Fruit fly (Drosophila melanogaster) whole organism, embryonic: Measurements from ENCODE around the gene CG32192.

ENCODE experiments used
- ATbp ChIP-seq: fragments of 200-800 bp; sonication (Bioruptor generic); optimal IDR thresholded peaks from 2 replicates; lab custom pipeline; 2017; ENCODE audit warnings: missing biosample characterization, mild to moderate bottlenecking, missing genetic modification characterization, missing genetic modification reagents
- Aef1 ChIP-seq: fragments of 200-800 bp; sonication (Bioruptor generic); IDR thresholded peaks from 3 replicates; pipeline ENCODE4 v1.3.6; 2022; ENCODE audit warnings: missing biosample characterization, missing genetic modification characterization
- Antp ChIP-seq: fragments of 200-800 bp; sonication (Bioruptor generic); optimal IDR thresholded peaks from 3 replicates; lab custom pipeline; 2016; ENCODE audit warnings: missing biosample characterization, missing genetic modification characterization
- Awh ChIP-seq: fragments of 200-800 bp; sonication (Bioruptor generic); IDR thresholded peaks from 2 replicates; pipeline ENCODE4, ENCODE4 v1.3.6; 2022; ENCODE audit warnings: missing biosample characterization, missing genetic modification characterization
- B-H1 ChIP-seq: fragments of 200-800 bp; sonication (Bioruptor generic); IDR thresholded peaks from 3 replicates; pipeline ENCODE4 v1.3.6; 2022; ENCODE audit warnings: missing biosample characterization, missing genetic modification characterization
- CG10209 ChIP-seq: fragments of 200-800 bp; sonication (Bioruptor generic); optimal IDR thresholded peaks from 3 replicates; lab custom pipeline; 2017; ENCODE audit warnings: missing biosample characterization, mild to moderate bottlenecking, missing genetic modification characterization, missing genetic modification reagents
- CG11695 ChIP-seq: fragments of 200-800 bp; sonication (Bioruptor generic); IDR thresholded peaks from 3 replicates; pipeline ENCODE4 v1.3.6; 2022; ENCODE audit warnings: missing biosample characterization, missing genetic modification characterization
- CG12659 ChIP-seq: fragments of 200-800 bp; sonication (Bioruptor generic); optimal IDR thresholded peaks from 3 replicates; lab custom pipeline; 2017; ENCODE audit warnings: mild to moderate bottlenecking, missing biosample characterization, missing genetic modification reagents, missing genetic modification characterization
- CG14050 ChIP-seq: fragments of 200-800 bp; sonication (Bioruptor generic); IDR thresholded peaks from 3 replicates; pipeline ENCODE4 v1.3.6; 2022; ENCODE audit warnings: missing biosample characterization, missing genetic modification characterization
- CG17385 ChIP-seq: fragments of 200-800 bp; sonication (Bioruptor generic); optimal IDR thresholded peaks from 3 replicates; lab custom pipeline; 2018; ENCODE audit warnings: missing biosample characterization, mild to moderate bottlenecking, missing genetic modification characterization
- CG17829 ChIP-seq: fragments of 200-800 bp; optimal IDR thresholded peaks from 2 replicates; lab custom pipeline; 2019; ENCODE audit warnings: missing biosample characterization, mild to moderate bottlenecking, missing genetic modification characterization, moderate library complexity
- CG2712 ChIP-seq: fragments of 200-800 bp; optimal IDR thresholded peaks from 3 replicates; lab custom pipeline; 2019; ENCODE audit warnings: missing biosample characterization, mild to moderate bottlenecking, missing genetic modification characterization, moderate library complexity
- CG31441 ChIP-seq: fragments of 200-800 bp; sonication (Bioruptor generic); IDR thresholded peaks from 2 replicates; pipeline ENCODE4 v1.3.6; 2022; ENCODE audit warnings: missing biosample characterization, missing genetic modification characterization
- CG34422 ChIP-seq: fragments of 200-800 bp; sonication (Bioruptor generic); IDR thresholded peaks from 3 replicates; pipeline ENCODE4 v1.3.6; 2022; ENCODE audit warnings: missing biosample characterization, missing genetic modification characterization
- CG43689 ChIP-seq: fragments of 200-800 bp; sonication (Bioruptor generic); IDR thresholded peaks from 2 replicates; pipeline ENCODE4 v1.3.6; 2022; ENCODE audit warnings: missing biosample characterization, missing genetic modification characterization
- CG4820 ChIP-seq: fragments of 200-800 bp; sonication (Bioruptor generic); optimal IDR thresholded peaks from 3 replicates; lab custom pipeline; 2016; ENCODE audit warnings: missing biosample characterization, missing genetic modification characterization
- CG4854 ChIP-seq: fragments of 200-800 bp; sonication (Bioruptor generic); optimal IDR thresholded peaks from 2 replicates; lab custom pipeline; 2016; ENCODE audit warnings: missing biosample characterization, missing genetic modification characterization, inconsistent platforms
- CG6272 ChIP-seq: fragments of 200-800 bp; sonication (Bioruptor generic); IDR thresholded peaks from 2 replicates; pipeline ENCODE4 v1.3.6; 2022; ENCODE audit warnings: missing biosample characterization, missing genetic modification characterization
- CG7271 ChIP-seq: fragments of 200-800 bp; sonication (Bioruptor generic); optimal IDR thresholded peaks from 2 replicates; lab custom pipeline; 2018; ENCODE audit warnings: missing biosample characterization, mild to moderate bottlenecking, missing genetic modification characterization, moderate library complexity
- CG7745 ChIP-seq: fragments of 200-800 bp; sonication (Bioruptor generic); optimal IDR thresholded peaks from 2 replicates; lab custom pipeline; 2018; ENCODE audit warnings: missing biosample characterization, mild to moderate bottlenecking, missing genetic modification characterization, moderate library complexity
- CG7839 ChIP-seq: fragments of 200-800 bp; sonication (Bioruptor generic); optimal IDR thresholded peaks from 3 replicates; lab custom pipeline; 2018; ENCODE audit warnings: missing biosample characterization, mild to moderate bottlenecking, missing genetic modification characterization, moderate library complexity
- CG7928 ChIP-seq: fragments of 200-800 bp; sonication (Bioruptor generic); optimal IDR thresholded peaks from 2 replicates; lab custom pipeline; 2017; ENCODE audit warnings: missing biosample characterization, mild to moderate bottlenecking, missing genetic modification characterization
- CG8359 ChIP-seq: fragments of 200-800 bp; sonication (Bioruptor generic); optimal IDR thresholded peaks from 2 replicates; lab custom pipeline; 2017; ENCODE audit warnings: missing biosample characterization, mild to moderate bottlenecking, missing genetic modification characterization, borderline replicate concordance
- CG9797 ChIP-seq: fragments of 200-800 bp; sonication (Bioruptor generic); optimal IDR thresholded peaks from 3 replicates; lab custom pipeline; 2018; ENCODE audit warnings: missing biosample characterization, mild to moderate bottlenecking, missing genetic modification characterization
- Dfd ChIP-seq, 2 experiments: fragments of >200 bp; optimal IDR thresholded peaks; 2 replicates each; lab custom pipeline; 2017; ENCODE audit warnings: missing biosample characterization in 2 of 2, missing genetic modification characterization in 2 of 2
- Dref ChIP-seq: fragments of 200-800 bp; sonication (Bioruptor generic); IDR thresholded peaks from 2 replicates; pipeline ENCODE4 v1.3.6; 2022; ENCODE audit warnings: missing biosample characterization, missing genetic modification characterization
- HLH54F ChIP-seq: fragments of 200-800 bp; sonication (Bioruptor generic); optimal IDR thresholded peaks from 3 replicates; lab custom pipeline; 2016; ENCODE audit warnings: missing biosample characterization, missing genetic modification characterization
- Hr78 ChIP-seq, 2 experiments: fragments of 200-800 bp in 1 of 2; fragments of >200 bp in 1 of 2; sonication (Bioruptor generic) in 1 of 2; optimal IDR thresholded peaks; 2 replicates each; lab custom pipeline; 2017 to 2019; ENCODE audit warnings: missing biosample characterization in 2 of 2, missing genetic modification characterization in 2 of 2, mild to moderate bottlenecking in 1 of 2, moderate library complexity in 1 of 2
- Jarid2 ChIP-seq: fragments of 200-800 bp; sonication (Bioruptor generic); optimal IDR thresholded peaks from 3 replicates; lab custom pipeline; 2017; ENCODE audit warnings: mild to moderate bottlenecking, missing biosample characterization, missing genetic modification reagents, missing genetic modification characterization
- Oaz ChIP-seq: fragments of 200-800 bp; sonication (Bioruptor generic); IDR thresholded peaks from 2 replicates; pipeline ENCODE4 v1.3.6; 2022; ENCODE audit warnings: missing biosample characterization, missing genetic modification characterization
- Oli ChIP-seq: fragments of 200-800 bp; sonication (Bioruptor generic); optimal IDR thresholded peaks from 2 replicates; lab custom pipeline; 2018; ENCODE audit warnings: missing biosample characterization, mild to moderate bottlenecking, missing genetic modification characterization, moderate library complexity
- Sox100B ChIP-seq: fragments of 200-800 bp; sonication (Bioruptor generic); optimal IDR thresholded peaks from 3 replicates; lab custom pipeline; 2018; ENCODE audit warnings: missing biosample characterization, mild to moderate bottlenecking, missing genetic modification characterization
- Spps ChIP-seq: fragments of 200-800 bp; sonication (Bioruptor generic); optimal IDR thresholded peaks from 2 replicates; lab custom pipeline; 2018; ENCODE audit warnings: missing biosample characterization, mild to moderate bottlenecking, missing genetic modification characterization
- al ChIP-seq: fragments of 200-800 bp; sonication (Bioruptor generic); IDR thresholded peaks from 2 replicates; pipeline ENCODE4 v1.3.6; 2022; ENCODE audit warnings: missing biosample characterization, missing genetic modification characterization
- bowl ChIP-seq: fragments of 200-800 bp; sonication (Bioruptor generic); IDR thresholded peaks from 2 replicates; pipeline ENCODE4 v1.3.6; 2022; ENCODE audit warnings: missing biosample characterization, missing genetic modification characterization
- btn ChIP-seq: fragments of 200-800 bp; sonication (Bioruptor generic); optimal IDR thresholded peaks from 2 replicates; lab custom pipeline; 2016; ENCODE audit warnings: missing biosample characterization, missing genetic modification characterization
- corto ChIP-seq: fragments of 200-800 bp; sonication (Bioruptor generic); optimal IDR thresholded peaks from 2 replicates; lab custom pipeline; 2016; ENCODE audit warnings: missing biosample characterization, mild to moderate bottlenecking, missing genetic modification characterization, moderate library complexity
- danr ChIP-seq: fragments of 200-800 bp; sonication (Bioruptor generic); IDR thresholded peaks from 2 replicates; pipeline ENCODE4 v1.3.6; 2022; ENCODE audit warnings: missing biosample characterization, missing genetic modification characterization
- dpn ChIP-seq, 2 experiments: fragments of 200-800 bp; sonication (Bioruptor generic); optimal IDR thresholded peaks; 3 replicates each; lab custom pipeline; 2016; ENCODE audit warnings: missing biosample characterization in 2 of 2, missing genetic modification characterization in 2 of 2
- gsb ChIP-seq: fragments of 200-800 bp; sonication (Bioruptor generic); IDR thresholded peaks from 2 replicates; pipeline ENCODE4 v1.3.6; 2022; ENCODE audit warnings: missing biosample characterization, missing genetic modification characterization
- hth ChIP-seq: fragments of >200 bp; optimal IDR thresholded peaks from 2 replicates; lab custom pipeline; 2017; ENCODE audit warnings: inconsistent platforms
- jigr1 ChIP-seq: fragments of 200-800 bp; sonication (Bioruptor generic); IDR thresholded peaks from 3 replicates; pipeline ENCODE4 v1.3.6; 2022; ENCODE audit warnings: missing biosample characterization, missing genetic modification characterization
- lmd ChIP-seq: fragments of 200-800 bp; sonication (Bioruptor generic); IDR thresholded peaks from 2 replicates; pipeline ENCODE4 v1.3.6; 2022; ENCODE audit warnings: missing biosample characterization, missing genetic modification characterization
- otp ChIP-seq: fragments of 200-800 bp; sonication (Bioruptor generic); IDR thresholded peaks from 3 replicates; pipeline ENCODE4, ENCODE4 v1.3.6; 2022; ENCODE audit warnings: missing biosample characterization, missing genetic modification characterization
- prd ChIP-seq, 3 experiments: fragments of >200 bp in 2 of 3; fragments of 200-800 bp in 1 of 3; sonication (Bioruptor generic) in 1 of 3; optimal IDR thresholded peaks in 2 of 3; IDR thresholded peaks in 1 of 3; 2 replicates in 2 of 3; 3 replicates in 1 of 3; pipeline versions ENCODE4 v1.3.6 to Lab custom; 2017 to 2022; ENCODE audit warnings: missing biosample characterization in 1 of 3, missing genetic modification characterization in 1 of 3
- repo ChIP-seq: fragments of 200-800 bp; sonication (Bioruptor generic); optimal IDR thresholded peaks from 2 replicates; lab custom pipeline; 2016; ENCODE audit warnings: missing biosample characterization, missing genetic modification characterization
- salm ChIP-seq: fragments of 200-800 bp; sonication (Bioruptor generic); optimal IDR thresholded peaks from 2 replicates; lab custom pipeline; 2018; ENCODE audit warnings: missing biosample characterization, mild to moderate bottlenecking, missing genetic modification characterization
- sens ChIP-seq: fragments of 200-800 bp; sonication (Bioruptor generic); peaks from one replicate; lab custom pipeline; 2016; ENCODE audit warnings: missing biosample characterization, missing genetic modification characterization
- tna ChIP-seq: fragments of 200-800 bp; sonication (Bioruptor generic); IDR thresholded peaks from 2 replicates; pipeline ENCODE4 v1.3.6; 2022; ENCODE audit warnings: missing biosample characterization, missing genetic modification characterization; ENCODE audit not compliant: partially characterized antibody
- vvl ChIP-seq: fragments of 200-800 bp; sonication (Bioruptor generic); IDR thresholded peaks from 2 replicates; pipeline ENCODE4 v1.3.6; 2022; ENCODE audit warnings: missing biosample characterization, missing genetic modification characterization
- zen ChIP-seq: fragments of 200-800 bp; sonication (Bioruptor generic); optimal IDR thresholded peaks from 3 replicates; lab custom pipeline; 2018; ENCODE audit warnings: missing biosample characterization, mild to moderate bottlenecking, missing genetic modification characterization, moderate library complexity

Gene CG32192

dm6 chr3L:18062959-18063510, 22.9 kb downstream of the CG32192 start (continued):
- no peak for TF ChIP-seq hth
- no peak for TF ChIP-seq CG43689 (GFP tag; lab: Robert Waterston, UW)
- no peak for TF ChIP-seq CG10209 (GFP tag; lab: Kevin White, UChicago)
- TF ChIP-seq danr (GFP tag; lab: Robert Waterston, UW) = no peak
- peak in 1 of 2 experiments; percentile 4 for TF ChIP-seq Hr78 (GFP tag; optimal IDR thresholded peaks at IDR 0.05; lab: Kevin White, UChicago)
- TF ChIP-seq btn (GFP tag; lab: Kevin White, UChicago) = no peak
- TF ChIP-seq vvl = no peak; the same call in 1 of the 2 replicates
- TF ChIP-seq Spps (tag; lab: Kevin White, UChicago) = peak; percentile 58
- peak; percentile 47; the same call in 2 of the 3 replicates for TF ChIP-seq CG11695 (GFP tag; lab: Robert Waterston, UW)
- peak; percentile 65 for TF ChIP-seq sens (GFP tag; lab: Kevin White, UChicago)
- peak in 1 of 2 experiments; percentile 17 for TF ChIP-seq dpn (GFP tag; optimal IDR thresholded peaks at IDR 0.05; lab: Kevin White, UChicago)
- no peak for TF ChIP-seq CG4820 (GFP tag; lab: Kevin White, UChicago)
- no peak for TF ChIP-seq prd (optimal IDR thresholded peaks at IDR 0.05; lab: Kevin White, UChicago)
- no peak; the same call in 2 of the 3 replicates for TF ChIP-seq prd (GFP tag; IDR thresholded peaks at IDR 0.05; lab: Robert Waterston, UW)
- TF ChIP-seq CG7271 (tag; lab: Kevin White, UChicago) = no peak
- TF ChIP-seq CG7839 (tag; lab: Kevin White, UChicago) = peak; percentile 50
- no peak for TF ChIP-seq gsb (GFP tag; lab: Robert Waterston, UW)
- TF ChIP-seq Oli (tag; lab: Kevin White, UChicago) = peak; percentile 32
- no peak for TF ChIP-seq Awh
- TF ChIP-seq repo (GFP tag; lab: Kevin White, UChicago) = no peak
- TF ChIP-seq salm (tag; lab: Kevin White, UChicago) = no peak
- no peak for TF ChIP-seq Dfd (GFP tag; optimal IDR thresholded peaks at IDR 0.05; lab: Kevin White, UChicago)
- TF ChIP-seq Aef1 (GFP tag; lab: Robert Waterston, UW) = no peak
- peak; percentile 28 for TF ChIP-seq Sox100B (GFP tag; lab: Kevin White, UChicago)
- TF ChIP-seq HLH54F = no peak
- TF ChIP-seq CG12659 (GFP tag; lab: Kevin White, UChicago) = no peak
- no peak; the same call in 1 of the 2 replicates for TF ChIP-seq lmd (GFP tag; lab: Robert Waterston, UW)
- no peak for TF ChIP-seq CG7928
- TF ChIP-seq Oaz (GFP tag; lab: Robert Waterston, UW) = no peak
- TF ChIP-seq Dref = no peak
- TF ChIP-seq CG4854 = no peak
- TF ChIP-seq ATbp (GFP tag; lab: Kevin White, UChicago) = no peak
- peak; percentile 55; the same call in 1 of the 2 replicates for TF ChIP-seq CG31441
- TF ChIP-seq CG34422 (GFP tag; lab: Robert Waterston, UW) = no peak
- TF ChIP-seq CG7745 (tag; lab: Kevin White, UChicago) = no peak
- no peak for TF ChIP-seq CG9797 (GFP tag; lab: Kevin White, UChicago)
- TF ChIP-seq al = no peak
- no peak for TF ChIP-seq tna (GFP tag; lab: Robert Waterston, UW)
- TF ChIP-seq zen (tag; lab: Kevin White, UChicago) = no peak
- TF ChIP-seq CG8359 = no peak
- TF ChIP-seq CG6272 (GFP tag; lab: Robert Waterston, UW) = no peak
- no peak for TF ChIP-seq otp (GFP tag; lab: Robert Waterston, UW)
- peak; percentile 60 for TF ChIP-seq CG2712 (tag; lab: Kevin White, UChicago)
- no peak for TF ChIP-seq bowl
- no peak for TF ChIP-seq Antp (GFP tag; lab: Kevin White, UChicago)
- peak; percentile 28 for TF ChIP-seq CG17829 (tag; lab: Kevin White, UChicago)
- no peak for TF ChIP-seq jigr1
- TF ChIP-seq Jarid2 = no peak
- TF ChIP-seq B-H1 (GFP tag; lab: Robert Waterston, UW) = no peak
- TF ChIP-seq corto (GFP tag; lab: Kevin White, UChicago) = peak; percentile 62
- TF ChIP-seq CG14050 (GFP tag; lab: Robert Waterston, UW) = no peak
- TF ChIP-seq CG17385 = no peak
